Worm (Caenorhabditis elegans): ENCODE data around the gene T14G10.8.

The T14G10.8 gene

DNA sequence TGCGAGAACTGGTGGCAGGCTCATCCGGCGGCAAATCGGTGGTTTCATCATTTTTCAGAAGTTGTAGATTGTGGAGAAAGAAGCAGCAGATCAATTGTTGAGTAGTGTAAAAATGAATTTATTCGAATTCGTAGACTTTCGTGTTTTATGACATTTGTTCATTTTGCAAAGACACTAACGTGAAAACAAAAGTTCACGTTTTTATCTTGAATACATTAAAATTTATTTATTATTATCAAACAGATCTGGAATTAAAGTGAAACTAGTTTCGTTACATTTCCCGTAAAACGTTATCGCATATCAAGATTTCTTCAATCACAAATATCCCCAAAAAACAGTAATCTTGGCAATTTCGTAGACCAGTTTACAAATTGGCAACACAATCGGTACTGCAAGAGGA, at the start of gene T14G10.8:
T14G10.8 (minus strand) TSS at position 101 of the 400 bp plus-strand sequence.
- no peak for TF ChIP-seq hnd-1 (tag; optimal IDR thresholded peaks at IDR 0.05)

DNA sequence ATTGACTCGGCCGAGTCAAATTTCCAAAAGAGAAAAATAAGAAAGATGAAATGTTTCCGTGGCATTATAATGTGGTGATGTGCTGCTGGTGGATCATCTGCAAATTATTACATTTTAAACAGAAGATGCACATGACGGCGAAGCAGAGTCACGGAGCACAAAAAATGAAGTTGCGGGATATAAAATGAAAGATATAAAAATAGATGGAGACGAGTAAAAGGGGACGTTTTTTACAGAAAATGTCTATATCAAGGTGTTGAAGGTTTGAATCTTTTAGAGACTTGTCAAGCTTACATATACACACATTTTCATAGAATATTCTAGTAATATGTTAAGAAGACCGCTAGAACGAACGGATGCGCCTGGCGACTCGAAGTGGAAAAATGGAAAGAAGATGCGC, 47.6 kb upstream of the T14G10.8 start, which contains the start of gene ptrg-1:
ptrg-1 (minus strand) TSS at position 101 of the 400 bp plus-strand sequence.
- TF ChIP-seq hmg-4 (GFP tag; optimal IDR thresholded peaks at IDR 0.05): no peak
- no peak for TF ChIP-seq ets-7 (tag; optimal IDR thresholded peaks at IDR 0.05)
- no peak for TF ChIP-seq sea-1 (GFP tag; conservative IDR thresholded peaks at IDR 0.05)
- no peak for TF ChIP-seq ceh-13 (GFP tag; optimal IDR thresholded peaks at IDR 0.05)
- no peak for TF ChIP-seq tbx-11 (GFP tag; IDR thresholded peaks at IDR 0.05)
- TF ChIP-seq F13C5.2 (tag; optimal IDR thresholded peaks at IDR 0.05): no peak
- TF ChIP-seq ama-1 (optimal IDR thresholded peaks at IDR 0.05): no peak
- no peak for TF ChIP-seq aly-1 (tag; optimal IDR thresholded peaks at IDR 0.05)
- no peak for TF ChIP-seq hnd-1 (tag; optimal IDR thresholded peaks at IDR 0.05)
- no peak for TF ChIP-seq flt-1 (GFP tag; IDR thresholded peaks at IDR 0.05)
- TF ChIP-seq ceh-36 (tag; optimal IDR thresholded peaks at IDR 0.05): no peak
- TF ChIP-seq tra-4 (tag; optimal IDR thresholded peaks at IDR 0.05): no peak
- no peak for TF ChIP-seq hmbx-1 (tag; optimal IDR thresholded peaks at IDR 0.05)
- TF ChIP-seq tbx-37 (GFP tag; conservative IDR thresholded peaks at IDR 0.05): no peak
- TF ChIP-seq B0310.2 (tag; optimal IDR thresholded peaks at IDR 0.05): no peak

DNA sequence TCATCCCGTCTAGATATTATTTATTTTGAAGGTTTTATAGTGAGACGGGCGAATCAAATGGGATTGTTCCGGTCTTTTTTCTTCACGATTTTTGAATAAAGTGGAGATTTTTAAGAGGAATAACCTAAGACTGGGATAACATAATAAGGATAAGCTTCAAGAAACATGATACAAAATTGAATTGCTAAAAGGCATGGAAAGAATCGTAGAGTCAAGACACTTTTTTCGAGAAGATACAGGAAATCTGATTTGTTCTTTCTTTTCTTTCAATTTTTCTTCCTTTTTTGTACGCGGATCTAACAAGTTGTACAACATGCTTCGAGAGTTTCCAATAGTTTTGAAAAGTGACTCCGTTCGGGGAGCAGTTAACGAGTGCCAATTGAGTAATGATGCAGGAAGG, 44.7 kb upstream of the T14G10.8 start:
- TF ChIP-seq ceh-13 (GFP tag; optimal IDR thresholded peaks at IDR 0.05) (no peak), ama-1 (optimal IDR thresholded peaks at IDR 0.05) (no peak), tbx-11 (GFP tag; IDR thresholded peaks at IDR 0.05) (no peak), scrt-1 (GFP tag; IDR thresholded peaks at IDR 0.05) (no peak), F13C5.2 (tag; optimal IDR thresholded peaks at IDR 0.05) (no peak), tbx-37 (GFP tag; conservative IDR thresholded peaks at IDR 0.05) (no peak), hmbx-1 (tag; optimal IDR thresholded peaks at IDR 0.05) (no peak), hmg-4 (GFP tag; optimal IDR thresholded peaks at IDR 0.05) (no peak), pes-1 (GFP tag; IDR thresholded peaks at IDR 0.05) (no peak), flt-1 (GFP tag; IDR thresholded peaks at IDR 0.05) (no peak), sea-1 (GFP tag; conservative IDR thresholded peaks at IDR 0.05) (no peak), aly-1 (tag; optimal IDR thresholded peaks at IDR 0.05) (no peak), ets-7 (tag; optimal IDR thresholded peaks at IDR 0.05) (no peak)

DNA sequence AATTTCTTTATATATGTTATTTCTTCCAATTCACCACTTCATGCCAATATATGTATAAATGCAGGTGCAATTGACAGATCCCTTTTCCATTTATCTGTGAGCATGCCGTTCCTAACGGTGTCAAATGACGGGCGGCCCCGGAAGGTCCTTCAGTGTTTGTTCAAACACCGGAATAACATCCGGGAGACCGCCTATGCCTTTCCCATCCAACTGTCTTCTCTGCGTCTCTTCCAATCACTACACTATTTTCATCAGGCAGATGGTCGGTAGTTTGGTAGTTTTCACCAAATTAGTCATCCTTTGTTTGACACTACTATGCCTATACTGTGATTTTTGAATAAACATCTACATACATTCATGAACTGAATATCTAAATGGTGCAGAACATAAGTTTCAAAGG, 43.8 kb upstream of the T14G10.8 start:
- TF ChIP-seq ceh-13 (GFP tag; optimal IDR thresholded peaks at IDR 0.05) (no peak), ceh-36 (tag; optimal IDR thresholded peaks at IDR 0.05) (no peak), tbx-37 (GFP tag; conservative IDR thresholded peaks at IDR 0.05) (no peak), tbx-11 (GFP tag; IDR thresholded peaks at IDR 0.05) (no peak), F13C5.2 (tag; optimal IDR thresholded peaks at IDR 0.05) (no peak), aly-1 (tag; optimal IDR thresholded peaks at IDR 0.05) (no peak), sea-1 (GFP tag; conservative IDR thresholded peaks at IDR 0.05) (no peak), scrt-1 (GFP tag; IDR thresholded peaks at IDR 0.05) (no peak), hmg-4 (GFP tag; optimal IDR thresholded peaks at IDR 0.05) (no peak), tra-4 (tag; optimal IDR thresholded peaks at IDR 0.05) (no peak), B0310.2 (tag; optimal IDR thresholded peaks at IDR 0.05) (no peak), flt-1 (GFP tag; IDR thresholded peaks at IDR 0.05) (no peak), ama-1 (optimal IDR thresholded peaks at IDR 0.05) (no peak), ets-7 (tag; optimal IDR thresholded peaks at IDR 0.05) (no peak), pes-1 (GFP tag; IDR thresholded peaks at IDR 0.05) (no peak), hnd-1 (tag; optimal IDR thresholded peaks at IDR 0.05) (no peak), hmbx-1 (tag; optimal IDR thresholded peaks at IDR 0.05) (no peak)

DNA sequence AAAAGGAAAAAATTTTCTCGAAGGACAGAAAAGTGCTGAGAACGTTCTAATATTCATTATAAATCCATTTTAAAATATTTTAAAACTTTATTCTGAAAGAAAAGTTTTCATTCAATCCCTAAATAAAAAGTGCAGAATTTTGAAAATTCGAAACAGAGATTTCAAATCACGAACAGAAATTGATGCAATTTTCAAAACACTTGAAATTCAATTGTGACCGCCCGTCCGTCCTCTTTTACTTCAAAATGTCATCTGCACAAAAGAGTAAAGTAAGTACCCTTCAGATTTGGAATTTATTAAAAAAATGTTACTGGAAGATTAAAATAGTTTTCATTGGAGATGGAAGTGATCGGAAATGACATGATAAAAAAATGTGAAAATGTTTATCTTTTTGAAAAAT, 41.7 kb upstream of the T14G10.8 start:
- TF ChIP-seq sea-1 (GFP tag; conservative IDR thresholded peaks at IDR 0.05) (no peak), scrt-1 (GFP tag; IDR thresholded peaks at IDR 0.05) (no peak), F13C5.2 (tag; optimal IDR thresholded peaks at IDR 0.05) (no peak), B0310.2 (tag; optimal IDR thresholded peaks at IDR 0.05) (no peak), hnd-1 (tag; optimal IDR thresholded peaks at IDR 0.05) (no peak), hmbx-1 (tag; optimal IDR thresholded peaks at IDR 0.05) (no peak), tbx-37 (GFP tag; conservative IDR thresholded peaks at IDR 0.05) (no peak), aly-1 (tag; optimal IDR thresholded peaks at IDR 0.05) (no peak), flt-1 (GFP tag; IDR thresholded peaks at IDR 0.05) (no peak), ets-7 (tag; optimal IDR thresholded peaks at IDR 0.05) (no peak), tra-4 (tag; optimal IDR thresholded peaks at IDR 0.05) (no peak), hmg-4 (GFP tag; optimal IDR thresholded peaks at IDR 0.05) (no peak), ama-1 (optimal IDR thresholded peaks at IDR 0.05) (no peak), ceh-36 (tag; optimal IDR thresholded peaks at IDR 0.05) (no peak)

DNA sequence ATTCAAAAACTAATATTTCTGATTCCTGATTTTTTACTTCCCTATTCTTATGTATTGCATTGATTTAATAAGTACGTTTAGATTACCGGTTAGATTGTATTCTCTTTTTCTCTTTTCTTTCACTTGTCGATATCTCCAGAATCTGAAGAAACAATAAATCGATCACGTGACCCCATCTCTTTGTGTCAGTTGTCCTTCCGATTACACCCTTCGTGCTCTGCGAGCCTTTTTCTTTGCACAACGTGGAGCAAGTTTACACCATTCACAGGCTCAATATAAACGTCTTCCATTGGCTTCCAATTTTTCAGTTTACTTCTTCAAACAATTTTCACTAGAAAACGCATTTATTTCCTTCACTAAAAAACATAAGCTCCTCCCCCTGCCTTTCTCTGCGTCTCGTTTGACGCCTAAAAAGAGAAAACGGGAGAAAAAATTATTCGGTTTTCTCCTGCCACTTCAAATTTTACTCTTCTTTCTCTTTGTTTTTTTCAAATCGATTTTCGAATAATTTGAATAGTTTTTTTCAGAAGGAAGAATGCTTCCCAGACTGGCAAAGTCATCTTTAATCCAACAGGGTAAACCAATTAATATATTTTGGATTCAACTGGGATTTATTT, 33.5 kb upstream of the T14G10.8 start, which contains the start of gene gta-1:
gta-1 (plus strand) TSS at position 528 of the 617 bp plus-strand sequence.
- TF ChIP-seq hmg-4 (GFP tag; optimal IDR thresholded peaks at IDR 0.05): no peak
- no peak for TF ChIP-seq sea-1 (GFP tag; conservative IDR thresholded peaks at IDR 0.05)
- no peak for TF ChIP-seq pes-1 (GFP tag; IDR thresholded peaks at IDR 0.05)
- no peak for TF ChIP-seq ama-1 (optimal IDR thresholded peaks at IDR 0.05)
- no peak for TF ChIP-seq hmbx-1 (tag; optimal IDR thresholded peaks at IDR 0.05)
- TF ChIP-seq F13C5.2 (tag; optimal IDR thresholded peaks at IDR 0.05): no peak
- no peak for TF ChIP-seq aly-1 (tag; optimal IDR thresholded peaks at IDR 0.05)
- TF ChIP-seq hnd-1 (tag; optimal IDR thresholded peaks at IDR 0.05): no peak
- TF ChIP-seq tbx-11 (GFP tag; IDR thresholded peaks at IDR 0.05): no peak
- no peak for TF ChIP-seq B0310.2 (tag; optimal IDR thresholded peaks at IDR 0.05)
- no peak for TF ChIP-seq tbx-37 (GFP tag; conservative IDR thresholded peaks at IDR 0.05)
- TF ChIP-seq ceh-13 (GFP tag; optimal IDR thresholded peaks at IDR 0.05): no peak
- no peak for TF ChIP-seq ets-7 (tag; optimal IDR thresholded peaks at IDR 0.05)
- TF ChIP-seq tra-4 (tag; optimal IDR thresholded peaks at IDR 0.05): no peak
- no peak for TF ChIP-seq ceh-36 (tag; optimal IDR thresholded peaks at IDR 0.05)
- no peak for TF ChIP-seq scrt-1 (GFP tag; IDR thresholded peaks at IDR 0.05)
- TF ChIP-seq flt-1 (GFP tag; IDR thresholded peaks at IDR 0.05): no peak

DNA sequence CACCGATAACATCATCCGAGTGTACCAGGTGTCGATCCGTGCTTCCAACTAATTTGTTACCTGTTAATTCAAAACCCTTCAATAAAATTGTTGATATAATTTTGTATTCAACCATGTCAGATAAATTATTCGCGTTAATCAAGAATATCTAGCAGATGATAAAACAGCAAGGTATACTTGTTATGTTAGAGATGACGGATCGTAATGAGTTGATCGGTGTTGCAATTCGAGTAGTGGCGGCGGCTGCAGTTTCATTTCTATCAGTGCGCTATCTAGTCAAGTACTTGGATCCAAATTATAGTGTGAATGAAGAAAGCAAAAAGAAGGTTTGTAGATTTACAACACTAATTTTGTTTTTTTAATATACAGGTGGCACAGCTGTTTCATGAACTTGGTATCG, 31.0 kb upstream of the T14G10.8 start, which contains the start of gene mspn-1:
mspn-1 (plus strand) TSS at position 190 of the 400 bp plus-strand sequence.
- TF ChIP-seq tbx-11 (GFP tag; IDR thresholded peaks at IDR 0.05) (no peak), hmg-4 (GFP tag; optimal IDR thresholded peaks at IDR 0.05) (no peak), F13C5.2 (tag; optimal IDR thresholded peaks at IDR 0.05) (no peak), tbx-37 (GFP tag; conservative IDR thresholded peaks at IDR 0.05) (no peak), aly-1 (tag; optimal IDR thresholded peaks at IDR 0.05) (no peak), B0310.2 (tag; optimal IDR thresholded peaks at IDR 0.05) (no peak), pes-1 (GFP tag; IDR thresholded peaks at IDR 0.05) (no peak), ama-1 (optimal IDR thresholded peaks at IDR 0.05) (no peak), scrt-1 (GFP tag; IDR thresholded peaks at IDR 0.05) (no peak), ceh-13 (GFP tag; optimal IDR thresholded peaks at IDR 0.05) (no peak), ets-7 (tag; optimal IDR thresholded peaks at IDR 0.05) (no peak), tra-4 (tag; optimal IDR thresholded peaks at IDR 0.05) (no peak), ceh-36 (tag; optimal IDR thresholded peaks at IDR 0.05) (no peak), flt-1 (GFP tag; IDR thresholded peaks at IDR 0.05) (no peak), hmbx-1 (tag; optimal IDR thresholded peaks at IDR 0.05) (no peak), sea-1 (GFP tag; conservative IDR thresholded peaks at IDR 0.05) (no peak), hnd-1 (tag; optimal IDR thresholded peaks at IDR 0.05) (no peak)
